Worm (Caenorhabditis elegans): ENCODE measurements around the gene C01G5.7.

- TF ChIP-seq nhr-76 (tag; optimal IDR thresholded peaks at IDR 0.05) (no peak), fkh-10 (GFP tag; optimal IDR thresholded peaks at IDR 0.05) (no peak), ztf-11 (tag; optimal IDR thresholded peaks at IDR 0.05) (no peak), elt-2 (tag; optimal IDR thresholded peaks at IDR 0.05) (no peak), snpc-4 (tag; optimal IDR thresholded peaks at IDR 0.05) (no peak), egl-27 (tag; optimal IDR thresholded peaks at IDR 0.05) (no peak), ZK546.5 (tag; optimal IDR thresholded peaks at IDR 0.05) (no peak), elt-3 (tag; optimal IDR thresholded peaks at IDR 0.05) (no peak)
Measured at ce11 chrIV:6535908-6536307, 17.9 kb downstream of the C01G5.7 start, which contains the start of gene C01G5.3.

All from whole organism, L3 larva.